Worm (Caenorhabditis elegans) whole organism, late embryonic: Measurements from ENCODE around the gene ddo-2.

Source experiments
- C08G9.2 ChIP-seq: sonication (generic microtip); optimal IDR thresholded peaks from 2 replicates; lab custom pipeline; 2016; ENCODE audit warnings: mild to moderate bottlenecking, missing genetic modification characterization, moderate library complexity, missing compliant biosample characterization
- C38D4.7 ChIP-seq: fragments of 200-800 bp; sonication (Bioruptor generic); optimal IDR thresholded peaks from 2 replicates; lab custom pipeline; 2018; ENCODE audit warnings: mild to moderate bottlenecking, missing genetic modification characterization, moderate library complexity, missing compliant biosample characterization
- K02D7.2 ChIP-seq: sonication (generic microtip); optimal IDR thresholded peaks from 2 replicates; lab custom pipeline; 2017; ENCODE audit warnings: mild to moderate bottlenecking, missing genetic modification characterization, missing compliant biosample characterization
- K09A11.1 ChIP-seq: sonication (generic microtip); optimal IDR thresholded peaks from 2 replicates; lab custom pipeline; 2017; ENCODE audit warnings: antibody characterized with exemption, mild to moderate bottlenecking, missing genetic modification characterization, missing compliant biosample characterization; ENCODE audit not compliant: insufficient read depth
- ahr-1 ChIP-seq: sonication (generic microtip); optimal IDR thresholded peaks from 2 replicates; lab custom pipeline; 2016; ENCODE audit warnings: missing genetic modification characterization, missing compliant biosample characterization
- ceh-14 ChIP-seq: sonication (generic microtip); optimal IDR thresholded peaks from 2 replicates; lab custom pipeline; 2016; ENCODE audit warnings: missing genotype, missing genetic modification characterization, missing compliant biosample characterization
- ceh-18 ChIP-seq: sonication (generic microtip); optimal IDR thresholded peaks from 2 replicates; lab custom pipeline; 2016; ENCODE audit warnings: missing genetic modification characterization, missing compliant biosample characterization
- ceh-19 ChIP-seq: fragments of 200-800 bp; sonication (Bioruptor generic); optimal IDR thresholded peaks from 2 replicates; lab custom pipeline; 2018; ENCODE audit warnings: mild to moderate bottlenecking, missing genetic modification characterization, missing compliant biosample characterization
- ceh-22 ChIP-seq: sonication (generic microtip); optimal IDR thresholded peaks from 2 replicates; lab custom pipeline; 2017; ENCODE audit warnings: missing biosample characterization, missing genetic modification characterization
- ceh-24 ChIP-seq: sonication (generic microtip); optimal IDR thresholded peaks from 2 replicates; lab custom pipeline; 2016; ENCODE audit warnings: mild to moderate bottlenecking, missing genetic modification characterization, missing compliant biosample characterization
- ceh-30 ChIP-seq: fragments of 150-350 bp; optimal IDR thresholded peaks from 2 replicates; lab custom pipeline; 2014; ENCODE audit warnings: missing biosample characterization, missing genetic modification characterization
- ceh-34 ChIP-seq: sonication (generic microtip); optimal IDR thresholded peaks from 2 replicates; lab custom pipeline; 2016; ENCODE audit warnings: mild to moderate bottlenecking, missing genetic modification characterization, missing compliant biosample characterization
- ceh-9 ChIP-seq: sonication (generic microtip); optimal IDR thresholded peaks from 2 replicates; lab custom pipeline; 2016; ENCODE audit warnings: mild to moderate bottlenecking, missing genetic modification characterization, inconsistent platforms, missing compliant biosample characterization
- che-1 ChIP-seq: sonication (generic microtip); optimal IDR thresholded peaks from 2 replicates; lab custom pipeline; 2016; ENCODE audit warnings: mild to moderate bottlenecking, missing genetic modification characterization, missing compliant biosample characterization
- dmd-4 ChIP-seq: sonication (generic microtip); optimal IDR thresholded peaks from 2 replicates; lab custom pipeline; 2016; ENCODE audit warnings: borderline replicate concordance, missing genetic modification characterization, missing compliant biosample characterization
- dve-1 ChIP-seq: sonication (generic microtip); optimal IDR thresholded peaks from 2 replicates; lab custom pipeline; 2017; ENCODE audit warnings: antibody characterized with exemption, mild to moderate bottlenecking, missing genetic modification characterization, missing compliant biosample characterization
- elt-2 ChIP-seq: sonication (generic microtip); optimal IDR thresholded peaks from 2 replicates; lab custom pipeline; 2016; ENCODE audit warnings: missing genetic modification reagents, missing genetic modification characterization, missing compliant biosample characterization
- elt-4 ChIP-seq: sonication (generic microtip); optimal IDR thresholded peaks from 2 replicates; lab custom pipeline; 2016; ENCODE audit warnings: missing genetic modification characterization, missing compliant biosample characterization
- fax-1 ChIP-seq: sonication (generic microtip); optimal IDR thresholded peaks from 2 replicates; lab custom pipeline; 2016; ENCODE audit warnings: missing genotype, missing genetic modification characterization, missing compliant biosample characterization
- fkh-6 ChIP-seq: sonication (generic microtip); optimal IDR thresholded peaks from 2 replicates; lab custom pipeline; 2016; ENCODE audit warnings: missing genetic modification characterization, missing compliant biosample characterization
- hlh-13 ChIP-seq: fragments of 200-800 bp; sonication (Bioruptor generic); optimal IDR thresholded peaks from 2 replicates; lab custom pipeline; 2018; ENCODE audit warnings: mild to moderate bottlenecking, missing genetic modification characterization, missing compliant biosample characterization
- lim-6 ChIP-seq: sonication (generic microtip); optimal IDR thresholded peaks from 2 replicates; lab custom pipeline; 2016; ENCODE audit warnings: missing genetic modification characterization, missing compliant biosample characterization
- lin-11 ChIP-seq: fragments of 200-800 bp; sonication (Bioruptor generic); optimal IDR thresholded peaks from 2 replicates; lab custom pipeline; 2018; ENCODE audit warnings: mild to moderate bottlenecking, missing genetic modification characterization, missing compliant biosample characterization
- madf-2 ChIP-seq: sonication (generic microtip); optimal IDR thresholded peaks from 2 replicates; lab custom pipeline; 2017; ENCODE audit warnings: missing genetic modification characterization, missing compliant biosample characterization
- nfya-1 ChIP-seq: sonication (generic microtip); optimal IDR thresholded peaks from 2 replicates; lab custom pipeline; 2017; ENCODE audit warnings: missing genetic modification characterization, mild to moderate bottlenecking, missing compliant biosample characterization, antibody characterized with exemption, moderate library complexity
- nhr-11 ChIP-seq: fragments of 150-350 bp; optimal IDR thresholded peaks from 2 replicates; lab custom pipeline; 2014; ENCODE audit warnings: missing biosample characterization, missing genetic modification characterization
- nhr-232 ChIP-seq: sonication (generic microtip); optimal IDR thresholded peaks from 2 replicates; lab custom pipeline; 2016; ENCODE audit warnings: missing genetic modification characterization, missing compliant biosample characterization
- npax-4 ChIP-seq: sonication (generic microtip); optimal IDR thresholded peaks from 2 replicates; lab custom pipeline; 2016; ENCODE audit warnings: missing genetic modification characterization, missing compliant biosample characterization
- odd-2 ChIP-seq: sonication (generic microtip); optimal IDR thresholded peaks from 2 replicates; lab custom pipeline; 2017; ENCODE audit warnings: antibody characterized with exemption, mild to moderate bottlenecking, missing genetic modification characterization, missing compliant biosample characterization
- pag-3 ChIP-seq: sonication (generic microtip); optimal IDR thresholded peaks from 2 replicates; lab custom pipeline; 2016; ENCODE audit warnings: missing compliant biosample characterization, missing genetic modification characterization, borderline replicate concordance
- pha-2 ChIP-seq: sonication (generic microtip); optimal IDR thresholded peaks from 2 replicates; lab custom pipeline; 2017; ENCODE audit warnings: mild to moderate bottlenecking, missing genetic modification characterization, missing compliant biosample characterization
- pha-4 ChIP-seq: fragments of 150-350 bp; optimal IDR thresholded peaks from 2 replicates; lab custom pipeline; 2018; ENCODE audit warnings: missing biosample characterization, missing genetic modification reagents, missing genetic modification characterization
- pros-1 ChIP-seq: fragments of 150-350 bp; optimal IDR thresholded peaks from 2 replicates; lab custom pipeline; 2014; ENCODE audit warnings: missing biosample characterization, missing genetic modification reagents, missing genetic modification characterization
- ref-2 ChIP-seq: sonication (generic microtip); optimal IDR thresholded peaks from 2 replicates; lab custom pipeline; 2016; ENCODE audit warnings: missing genetic modification characterization, missing compliant biosample characterization
- sdc-2 ChIP-seq: sonication (generic microtip); optimal IDR thresholded peaks from 2 replicates; lab custom pipeline; 2016; ENCODE audit warnings: missing genotype, missing genetic modification characterization, missing compliant biosample characterization
- sox-2 ChIP-seq: fragments of 200-800 bp; sonication (Bioruptor generic); IDR thresholded peaks from 2 replicates; pipeline ENCODE4 v1.3.6; 2022; ENCODE audit warnings: missing genetic modification reagents, missing genetic modification characterization, missing compliant biosample characterization
- syd-9 ChIP-seq: sonication (generic microtip); optimal IDR thresholded peaks from 2 replicates; lab custom pipeline; 2016; ENCODE audit warnings: mild to moderate bottlenecking, missing genetic modification characterization, moderate library complexity, missing compliant biosample characterization
- tbx-7 ChIP-seq: sonication (generic microtip); optimal IDR thresholded peaks from 2 replicates; lab custom pipeline; 2016; ENCODE audit warnings: missing genotype, missing genetic modification characterization, missing compliant biosample characterization
- ttx-3 ChIP-seq: sonication (generic microtip); optimal IDR thresholded peaks from 2 replicates; lab custom pipeline; 2016; ENCODE audit warnings: missing genetic modification reagents, missing genetic modification characterization, missing compliant biosample characterization
- unc-3 ChIP-seq, 2 experiments: fragments of 200-800 bp in 1 of 2; sonication (Bioruptor generic) in 1 of 2; sonication (generic microtip) in 1 of 2; conservative IDR thresholded peaks in 1 of 2; optimal IDR thresholded peaks in 1 of 2; 2 replicates each; pipeline versions ENCODE4 v1.3.6 to Lab custom; 2016 to 2022; ENCODE audit warnings: missing compliant biosample characterization in 2 of 2, missing genetic modification characterization in 2 of 2, missing genetic modification reagents in 1 of 2
- unc-42 ChIP-seq: sonication (generic microtip); optimal IDR thresholded peaks from 2 replicates; lab custom pipeline; 2016; ENCODE audit warnings: missing genotype, missing genetic modification characterization, missing compliant biosample characterization
- unc-55 ChIP-seq: sonication (generic microtip); optimal IDR thresholded peaks from 2 replicates; lab custom pipeline; 2017; ENCODE audit warnings: missing biosample characterization, missing genetic modification reagents, missing genetic modification characterization
- zip-5 ChIP-seq: sonication (generic microtip); optimal IDR thresholded peaks from 2 replicates; lab custom pipeline; 2016; ENCODE audit warnings: missing genetic modification characterization, missing compliant biosample characterization

The ddo-2 gene

DNA sequence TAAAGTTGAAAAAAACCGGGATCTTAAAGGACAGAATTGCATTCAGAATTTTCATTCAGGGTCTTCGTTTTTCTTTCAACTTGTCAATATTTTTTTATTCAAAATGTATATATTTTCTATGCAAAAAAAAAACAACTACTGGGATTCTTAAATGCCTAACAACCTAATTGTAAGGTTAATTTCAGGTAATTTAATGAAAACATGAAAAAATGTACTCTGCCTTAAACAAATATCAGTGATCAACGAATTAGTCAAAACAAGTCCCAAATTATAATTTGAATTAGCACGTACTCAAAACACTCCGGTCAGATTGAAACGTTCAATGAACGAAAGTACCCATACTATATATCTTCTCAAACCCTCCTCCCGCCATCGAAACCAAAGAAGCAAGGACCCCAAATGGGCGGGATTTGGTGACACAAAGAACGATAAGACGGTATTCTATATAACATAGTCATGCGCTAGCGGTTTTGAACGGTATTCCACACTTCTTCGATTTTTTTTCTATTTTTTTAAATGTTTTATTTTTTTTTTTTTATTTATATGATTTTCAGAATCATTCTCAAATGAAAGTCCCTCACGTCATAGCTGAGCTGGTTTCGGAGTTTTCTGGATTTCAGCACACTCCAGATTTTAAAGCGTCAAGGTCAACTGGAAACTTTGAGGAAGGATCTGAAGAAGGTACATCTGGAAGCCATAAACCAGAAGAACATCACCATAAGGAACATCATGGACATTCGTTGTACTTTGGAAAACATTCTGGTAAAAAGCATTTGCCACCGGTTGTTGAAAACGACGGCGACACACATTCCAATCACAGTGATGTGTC lies at the start of gene ddo-2, which contains the start of gene F25E5.8:
Gene ddo-2, minus strand, starts transcription at position 330 of the 829 bp plus-strand sequence.
Gene F25E5.8, plus strand, starts transcription at position 555 of the 829 bp plus-strand sequence.
- no peak for TF ChIP-seq pha-2
- TF ChIP-seq ceh-30 (tag; lab: Kevin White, UChicago): no peak
- TF ChIP-seq ceh-24 (tag; lab: Kevin White, UChicago): no peak
- no peak for TF ChIP-seq pros-1 (tag; lab: Kevin White, UChicago)
- TF ChIP-seq hlh-13 (GFP tag; lab: Kevin White, UChicago): no peak
- no peak for TF ChIP-seq ref-2 (tag; lab: Kevin White, UChicago)
- TF ChIP-seq C08G9.2 (tag; lab: Kevin White, UChicago): no peak
- no peak for TF ChIP-seq lim-6 (tag; lab: Kevin White, UChicago)
- TF ChIP-seq madf-2 (tag; lab: Kevin White, UChicago): no peak
- no peak for TF ChIP-seq fax-1
- no peak for TF ChIP-seq nhr-11

DNA sequence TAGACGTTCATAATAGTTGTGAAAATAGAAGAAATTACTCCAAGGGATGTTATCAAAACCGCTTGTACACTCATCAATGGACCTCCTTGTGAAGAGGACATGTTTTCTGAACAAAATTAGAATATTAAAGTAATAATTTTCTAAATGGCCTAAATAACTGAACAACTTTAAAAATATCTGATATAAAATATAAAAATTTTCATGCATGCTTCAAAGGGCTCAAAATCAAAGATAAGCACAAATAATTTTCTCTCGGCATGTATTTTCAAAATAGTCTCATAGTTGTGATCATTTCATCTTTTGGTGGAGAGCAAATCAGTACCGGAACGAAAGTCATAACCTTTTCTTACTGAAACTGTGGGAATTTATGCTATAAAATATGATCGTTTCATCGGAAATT lies 49.5 kb upstream of the ddo-2 start, which contains the start of gene srbc-8:
Gene srbc-8, minus strand, starts transcription at position 101 of the 400 bp plus-strand sequence.
- TF ChIP-seq lim-6 (tag; lab: Kevin White, UChicago) (no peak), unc-42 (no peak), ahr-1 (no peak), nhr-232 (tag; lab: Kevin White, UChicago) (no peak), ceh-34 (tag; lab: Kevin White, UChicago) (no peak), dmd-4 (tag; lab: Kevin White, UChicago) (no peak), lin-11 (tag; lab: Kevin White, UChicago) (no peak), che-1 (tag; lab: Kevin White, UChicago) (no peak)

DNA sequence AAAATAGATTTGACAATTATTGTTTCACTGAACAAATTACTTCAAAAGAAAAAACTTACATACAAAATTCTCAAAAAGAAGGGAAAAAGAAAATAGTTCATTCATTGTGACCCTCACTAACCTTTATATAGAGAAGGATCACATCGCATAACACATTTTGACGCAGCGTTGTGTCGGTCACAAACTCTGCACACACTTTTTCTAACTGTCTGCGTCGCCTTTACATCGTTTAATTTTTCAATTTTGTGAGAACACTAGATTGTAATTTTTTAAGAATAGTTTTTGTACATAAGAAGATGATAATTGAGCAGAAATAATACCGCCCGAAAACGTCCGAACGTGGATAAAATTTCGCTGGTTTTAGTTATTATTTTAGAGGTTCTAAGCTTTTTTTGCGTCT lies 45.4 kb upstream of the ddo-2 start, which contains the start of gene C18B10.6:
Gene C18B10.6, minus strand, starts transcription at position 101 of the 400 bp plus-strand sequence.
- TF ChIP-seq dve-1 (tag; lab: Kevin White, UChicago) (no peak), unc-55 (GFP tag; lab: Kevin White, UChicago) (no peak), elt-4 (tag; lab: Kevin White, UChicago) (no peak), ahr-1 (no peak), pag-3 (tag; lab: Kevin White, UChicago) (no peak), odd-2 (tag; lab: Kevin White, UChicago) (no peak), unc-42 (no peak), pha-4 (tag; lab: Kevin White, UChicago) (no peak), sdc-2 (tag; lab: Kevin White, UChicago) (no peak), tbx-7 (no peak), npax-4 (tag; lab: Kevin White, UChicago) (no peak), sox-2 (GFP tag; lab: Robert Waterston, UW) (no peak), ttx-3 (no peak)
- TF ChIP-seq, all 69 proteins: peak for 0

- TF ChIP-seq ceh-18 (tag; lab: Kevin White, UChicago) (no peak), K09A11.1 (tag; lab: Kevin White, UChicago) (no peak), zip-5 (no peak), unc-3 (GFP tag; conservative IDR thresholded peaks at IDR 0.05; lab: Robert Waterston, UW) (no peak), unc-3 (tag; optimal IDR thresholded peaks at IDR 0.05; lab: Kevin White, UChicago) (no peak), fkh-6 (no peak), syd-9 (tag; lab: Kevin White, UChicago) (no peak), ref-2 (tag; lab: Kevin White, UChicago) (no peak), elt-4 (tag; lab: Kevin White, UChicago) (no peak), elt-2 (tag; lab: Kevin White, UChicago) (no peak), lim-6 (tag; lab: Kevin White, UChicago) (no peak), nfya-1 (tag; lab: Kevin White, UChicago) (no peak), ceh-14 (tag; lab: Kevin White, UChicago) (no peak), ceh-9 (tag; lab: Kevin White, UChicago) (no peak), K02D7.2 (tag; lab: Kevin White, UChicago) (no peak), ceh-22 (tag; lab: Kevin White, UChicago) (no peak), nhr-232 (tag; lab: Kevin White, UChicago) (no peak), ahr-1 (no peak), C38D4.7 (GFP tag; lab: Kevin White, UChicago) (no peak), ceh-19 (GFP tag; lab: Kevin White, UChicago) (no peak)
Observed at ce11 chrV:7478404-7478803, 42.9 kb upstream of the ddo-2 start, which contains the start of gene str-190. TSS of gene str-190 (minus strand) at chrV:7478504.
